Worm (Caenorhabditis elegans) whole organism, L3 larva: ENCODE data around the gene cogc-4.

Experiments
- R02D3.7 ChIP-seq: fragments of 150-350 bp; optimal IDR thresholded peaks from 2 replicates; lab custom pipeline; 2014; ENCODE audit warnings: missing biosample characterization, missing genetic modification characterization
- ZK546.5 ChIP-seq: sonication (generic microtip); optimal IDR thresholded peaks from 2 replicates; lab custom pipeline; 2017; ENCODE audit warnings: missing biosample characterization, missing genetic modification characterization
- aly-2 ChIP-seq: fragments of 150-350 bp; optimal IDR thresholded peaks from 2 replicates; lab custom pipeline; 2014; ENCODE audit warnings: missing biosample characterization, missing genetic modification characterization
- ama-1 ChIP-seq: fragments of 150-350 bp; optimal IDR thresholded peaks from 2 replicates; lab custom pipeline; 2018
- ceh-16 ChIP-seq: sonication (generic microtip); optimal IDR thresholded peaks from 2 replicates; lab custom pipeline; 2017; ENCODE audit warnings: missing biosample characterization, missing genetic modification characterization
- ceh-28 ChIP-seq: fragments of 150-350 bp; optimal IDR thresholded peaks from 2 replicates; lab custom pipeline; 2014; ENCODE audit warnings: missing biosample characterization, missing genetic modification reagents, missing genetic modification characterization
- ceh-82 ChIP-seq: fragments of 150-350 bp; optimal IDR thresholded peaks from 2 replicates; lab custom pipeline; 2014; ENCODE audit warnings: missing biosample characterization, missing genetic modification characterization
- daf-12 ChIP-seq: fragments of 150-350 bp; optimal IDR thresholded peaks from 2 replicates; lab custom pipeline; 2014; ENCODE audit warnings: missing biosample characterization, missing genetic modification reagents, missing genetic modification characterization
- egl-27 ChIP-seq: sonication (generic microtip); optimal IDR thresholded peaks from 4 replicates; lab custom pipeline; 2017; ENCODE audit warnings: missing biosample characterization, missing genetic modification reagents, missing genetic modification characterization
- egl-5 ChIP-seq: fragments of 150-350 bp; optimal IDR thresholded peaks from 2 replicates; lab custom pipeline; 2017; ENCODE audit warnings: missing biosample characterization, missing genetic modification reagents, missing genetic modification characterization, inconsistent platforms
- elt-1 ChIP-seq: fragments of 150-350 bp; optimal IDR thresholded peaks from 2 replicates; lab custom pipeline; 2014; ENCODE audit warnings: missing biosample characterization, missing genetic modification characterization
- elt-2 ChIP-seq: sonication (generic microtip); optimal IDR thresholded peaks from 2 replicates; lab custom pipeline; 2016; ENCODE audit warnings: missing genetic modification reagents, mild to moderate bottlenecking, missing genetic modification characterization, missing compliant biosample characterization
- elt-3 ChIP-seq, 3 experiments: fragments of 150-350 bp in 1 of 3; sonication (generic microtip) in 2 of 3; optimal IDR thresholded peaks; 2 replicates in 2 of 3; 4 replicates in 1 of 3; lab custom pipeline; 2014 to 2017; ENCODE audit warnings: missing biosample characterization in 3 of 3, missing genetic modification characterization in 3 of 3
- eor-1 ChIP-seq, 2 experiments: fragments of 150-350 bp; optimal IDR thresholded peaks; 2 replicates each; lab custom pipeline; 2014 to 2018; ENCODE audit warnings: missing biosample characterization in 2 of 2, missing genetic modification characterization in 2 of 2
- fkh-10 ChIP-seq: sonication (generic microtip); optimal IDR thresholded peaks from 2 replicates; lab custom pipeline; 2017; ENCODE audit warnings: missing biosample characterization, missing genetic modification reagents, missing genetic modification characterization
- fos-1 ChIP-seq: fragments of 150-350 bp; optimal IDR thresholded peaks from 2 replicates; lab custom pipeline; 2014; ENCODE audit warnings: missing biosample characterization, missing genetic modification characterization
- hmg-11 ChIP-seq: sonication (generic microtip); optimal IDR thresholded peaks from 2 replicates; lab custom pipeline; 2016; ENCODE audit warnings: missing genetic modification characterization, missing compliant biosample characterization
- lin-15B ChIP-seq: fragments of 150-350 bp; optimal IDR thresholded peaks from 2 replicates; lab custom pipeline; 2014; ENCODE audit warnings: missing biosample characterization, missing genetic modification characterization
- lin-39 ChIP-seq: fragments of 150-350 bp; optimal IDR thresholded peaks from 2 replicates; lab custom pipeline; 2018; ENCODE audit warnings: missing biosample characterization, missing genetic modification reagents, missing genetic modification characterization
- lsy-12 ChIP-seq: sonication (generic microtip); optimal IDR thresholded peaks from 2 replicates; lab custom pipeline; 2016; ENCODE audit warnings: mild to moderate bottlenecking, missing genetic modification characterization, missing compliant biosample characterization
- mdl-1 ChIP-seq: fragments of 150-350 bp; optimal IDR thresholded peaks from 2 replicates; lab custom pipeline; 2014; ENCODE audit warnings: missing biosample characterization, missing genetic modification characterization
- mml-1 ChIP-seq: fragments of 150-350 bp; sonication (generic microtip); optimal IDR thresholded peaks from 3 replicates; lab custom pipeline; 2014; ENCODE audit warnings: missing biosample characterization, missing genetic modification characterization
- nfya-1 ChIP-seq: sonication (generic microtip); optimal IDR thresholded peaks from 2 replicates; lab custom pipeline; 2017; ENCODE audit warnings: missing genetic modification characterization, mild to moderate bottlenecking, missing compliant biosample characterization, antibody characterized with exemption, moderate library complexity; ENCODE audit not compliant: insufficient read depth
- nhr-11 ChIP-seq: fragments of 150-350 bp; optimal IDR thresholded peaks from 2 replicates; lab custom pipeline; 2014; ENCODE audit warnings: missing biosample characterization, missing genetic modification characterization
- nhr-12 ChIP-seq: fragments of 150-350 bp; optimal IDR thresholded peaks from 2 replicates; lab custom pipeline; 2014; ENCODE audit warnings: missing biosample characterization, missing genetic modification characterization
- nhr-23 ChIP-seq: fragments of 150-350 bp; optimal IDR thresholded peaks from 2 replicates; lab custom pipeline; 2014; ENCODE audit warnings: missing biosample characterization, missing genetic modification reagents, missing genetic modification characterization
- nhr-237 ChIP-seq: fragments of 150-350 bp; optimal IDR thresholded peaks from 2 replicates; lab custom pipeline; 2014; ENCODE audit warnings: missing biosample characterization, missing genetic modification characterization
- nhr-25 ChIP-seq: sonication (generic microtip); optimal IDR thresholded peaks from 2 replicates; lab custom pipeline; 2017; ENCODE audit warnings: missing biosample characterization, missing genetic modification characterization
- nhr-28 ChIP-seq: fragments of 150-350 bp; optimal IDR thresholded peaks from 2 replicates; lab custom pipeline; 2014; ENCODE audit warnings: missing biosample characterization, missing genetic modification characterization
- nhr-43 ChIP-seq: sonication (generic microtip); optimal IDR thresholded peaks from 2 replicates; lab custom pipeline; 2016; ENCODE audit warnings: mild to moderate bottlenecking, missing genetic modification characterization, missing compliant biosample characterization; ENCODE audit not compliant: poor library complexity, severe bottlenecking
- nhr-67 ChIP-seq: fragments of 150-350 bp; optimal IDR thresholded peaks from 2 replicates; lab custom pipeline; 2014; ENCODE audit warnings: missing biosample characterization, missing genetic modification characterization
- nhr-76 ChIP-seq: fragments of 150-350 bp; sonication (generic microtip); optimal IDR thresholded peaks from 5 replicates; lab custom pipeline; 2014; ENCODE audit warnings: missing biosample characterization, missing genetic modification characterization
- nhr-77 ChIP-seq: fragments of 150-350 bp; optimal IDR thresholded peaks from 2 replicates; lab custom pipeline; 2014; ENCODE audit warnings: missing biosample characterization, missing genetic modification characterization
- pha-4 ChIP-seq: fragments of 150-350 bp; optimal IDR thresholded peaks from 2 replicates; lab custom pipeline; 2014; ENCODE audit warnings: missing biosample characterization, missing genetic modification reagents, missing genetic modification characterization
- pqm-1 ChIP-seq: fragments of 150-350 bp; optimal IDR thresholded peaks from 2 replicates; lab custom pipeline; 2017; ENCODE audit warnings: missing biosample characterization, missing genetic modification characterization, inconsistent platforms
- snpc-4 ChIP-seq: fragments of 150-350 bp; optimal IDR thresholded peaks from 2 replicates; lab custom pipeline; 2014; ENCODE audit warnings: missing biosample characterization, missing genetic modification characterization
- tbx-2 ChIP-seq: sonication (generic microtip); optimal IDR thresholded peaks from 2 replicates; lab custom pipeline; 2016; ENCODE audit warnings: mild to moderate bottlenecking, missing genetic modification characterization, missing compliant biosample characterization
- unc-62 ChIP-seq: fragments of 150-350 bp; sonication (generic microtip); optimal IDR thresholded peaks from 4 replicates; lab custom pipeline; 2014; ENCODE audit warnings: missing biosample characterization, missing genetic modification reagents, missing genetic modification characterization
- zag-1 ChIP-seq: fragments of 150-350 bp; optimal IDR thresholded peaks from 2 replicates; lab custom pipeline; 2014; ENCODE audit warnings: missing biosample characterization, missing genetic modification characterization
- ztf-11 ChIP-seq: fragments of 150-350 bp; optimal IDR thresholded peaks from 2 replicates; lab custom pipeline; 2014; ENCODE audit warnings: missing biosample characterization, missing genetic modification characterization
- ztf-4 ChIP-seq: fragments of 150-350 bp; optimal IDR thresholded peaks from 2 replicates; lab custom pipeline; 2014; ENCODE audit warnings: missing biosample characterization, missing genetic modification characterization

Gene cogc-4

DNA sequence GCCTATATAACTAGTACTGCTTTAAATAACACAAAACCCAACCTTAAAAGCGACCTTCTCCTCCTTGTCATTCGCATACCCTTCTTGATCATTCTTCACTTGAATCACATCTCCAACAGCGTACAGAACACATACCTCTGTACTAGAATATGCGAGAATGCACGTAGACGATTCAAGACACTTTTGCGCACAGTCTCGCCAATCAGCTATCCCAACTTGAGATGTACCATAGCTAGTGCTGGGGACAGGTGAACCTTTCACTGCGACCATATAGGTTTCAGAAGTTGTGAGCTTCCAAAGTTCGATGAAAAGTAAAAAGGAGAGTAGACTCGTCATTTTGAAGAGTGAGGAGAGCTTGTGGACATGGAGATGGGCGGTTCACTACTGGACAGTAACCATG, 5.5 kb upstream of the cogc-4 start, which contains the start of gene F54D12.8:
TSS of gene F54D12.8 (minus strand) at position 336 of the 400 bp plus-strand sequence.
- TF ChIP-seq mdl-1 (tag; lab: Kevin White, UChicago), result no peak
- no peak for TF ChIP-seq zag-1 (tag; lab: Kevin White, UChicago)
- no peak for TF ChIP-seq egl-5
- TF ChIP-seq fos-1, result no peak
- no peak for TF ChIP-seq nhr-67 (tag; lab: Kevin White, UChicago)

DNA sequence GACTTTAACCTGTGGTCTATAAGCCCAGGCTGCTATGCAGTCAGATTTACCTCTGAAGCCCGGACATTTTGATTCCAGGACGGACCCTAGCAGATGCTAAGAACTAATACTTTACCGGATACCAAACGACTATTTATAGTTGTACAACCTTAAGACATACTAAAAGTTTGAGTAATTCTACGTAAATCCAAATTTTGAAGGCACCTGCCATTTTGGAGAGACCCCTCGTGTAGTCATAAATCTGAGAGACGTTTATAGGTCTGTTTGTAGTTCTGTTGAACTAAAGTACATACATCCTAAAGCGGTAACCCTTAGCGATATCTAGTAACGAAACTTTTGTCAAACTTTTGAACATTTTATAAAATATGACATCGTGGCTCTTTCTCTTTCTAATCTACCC, 4.8 kb upstream of the cogc-4 start, which contains the start of gene F54D12.2:
TSS of gene F54D12.2 (plus strand) at position 301 of the 400 bp plus-strand sequence.
- TF ChIP-seq elt-2, result no peak
- no peak for TF ChIP-seq snpc-4

DNA sequence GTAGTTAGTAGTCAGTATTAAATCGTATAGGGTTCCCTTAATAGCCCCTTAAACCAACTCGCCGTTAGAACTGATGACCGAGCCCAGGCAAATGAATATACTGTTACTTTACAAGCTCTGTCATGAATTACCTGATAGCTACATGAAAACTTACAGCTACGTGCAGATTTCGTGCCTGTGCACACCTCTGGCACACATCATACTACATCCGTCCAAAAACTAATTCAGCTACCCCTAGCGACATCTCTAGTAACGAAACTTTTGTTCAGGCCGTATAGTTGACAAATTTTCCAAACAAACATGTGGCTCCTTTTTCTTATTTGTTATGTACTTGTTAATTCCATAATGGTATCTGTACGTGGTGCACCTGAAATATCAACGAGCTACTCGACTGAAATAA, 3.1 kb upstream of the cogc-4 start, which contains the start of gene F54D12.1:
TSS of gene F54D12.1 (plus strand) at position 301 of the 400 bp plus-strand sequence.
- TF ChIP-seq ceh-16 (tag; lab: Kevin White, UChicago) (no peak), ceh-82 (tag; lab: Kevin White, UChicago) (no peak), mml-1 (tag; lab: Kevin White, UChicago) (no peak), nfya-1 (tag; lab: Kevin White, UChicago) (no peak), egl-27 (tag; lab: Kevin White, UChicago) (no peak), nhr-76 (tag; lab: Kevin White, UChicago) (no peak), aly-2 (tag; lab: Kevin White, UChicago) (no peak), nhr-12 (tag; lab: Kevin White, UChicago) (no peak), fkh-10 (no peak), elt-2 (no peak), mdl-1 (tag; lab: Kevin White, UChicago) (no peak), lsy-12 (no peak), hmg-11 (tag; lab: Kevin White, UChicago) (no peak), nhr-28 (tag; lab: Kevin White, UChicago) (no peak), nhr-23 (no peak), nhr-25 (no peak), elt-1 (no peak), unc-62 (GFP tag; lab: Kevin White, UChicago) (no peak), lin-39 (no peak)
- TF ChIP-seq, all 47 proteins: peak for 0

DNA sequence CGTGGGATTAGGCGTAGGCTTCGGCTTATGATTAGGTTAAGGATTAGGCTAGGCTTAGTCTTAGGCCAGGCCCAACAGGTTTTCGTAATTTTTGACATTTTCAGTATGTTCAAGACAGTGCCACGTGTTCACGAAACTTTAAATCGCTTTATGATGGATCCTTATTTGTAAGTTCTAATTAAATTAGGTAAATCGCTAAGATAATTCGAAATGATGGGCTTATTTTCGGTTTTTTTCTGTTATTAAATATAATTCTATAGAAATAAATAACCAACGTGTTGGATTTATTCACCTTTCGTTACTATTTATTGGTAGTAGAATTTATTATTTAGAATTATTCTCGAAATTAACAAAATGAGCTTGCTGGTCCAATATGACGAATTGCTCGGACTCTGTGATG, 1.8 kb upstream of the cogc-4 start, which contains the start of gene Y51H7C.8:
TSS of gene Y51H7C.8 (plus strand) at position 301 of the 400 bp plus-strand sequence.
- TF ChIP-seq ZK546.5 (tag; lab: Kevin White, UChicago) (no peak), nfya-1 (tag; lab: Kevin White, UChicago) (no peak), ceh-82 (tag; lab: Kevin White, UChicago) (no peak), nhr-77 (tag; lab: Kevin White, UChicago) (no peak), eor-1 (tag; optimal IDR thresholded peaks at IDR 0.05; lab: Kevin White, UChicago) (no peak), nhr-237 (tag; lab: Kevin White, UChicago) (no peak), mdl-1 (tag; lab: Kevin White, UChicago) (no peak), nhr-76 (tag; lab: Kevin White, UChicago) (no peak), lsy-12 (no peak), daf-12 (tag; lab: Kevin White, UChicago) (no peak), elt-1 (no peak), elt-3 (tag; optimal IDR thresholded peaks at IDR 0.05; lab: Kevin White, UChicago) (no peak), hmg-11 (tag; lab: Kevin White, UChicago) (no peak), nhr-11 (tag; lab: Kevin White, UChicago) (no peak), nhr-25 (no peak)

DNA sequence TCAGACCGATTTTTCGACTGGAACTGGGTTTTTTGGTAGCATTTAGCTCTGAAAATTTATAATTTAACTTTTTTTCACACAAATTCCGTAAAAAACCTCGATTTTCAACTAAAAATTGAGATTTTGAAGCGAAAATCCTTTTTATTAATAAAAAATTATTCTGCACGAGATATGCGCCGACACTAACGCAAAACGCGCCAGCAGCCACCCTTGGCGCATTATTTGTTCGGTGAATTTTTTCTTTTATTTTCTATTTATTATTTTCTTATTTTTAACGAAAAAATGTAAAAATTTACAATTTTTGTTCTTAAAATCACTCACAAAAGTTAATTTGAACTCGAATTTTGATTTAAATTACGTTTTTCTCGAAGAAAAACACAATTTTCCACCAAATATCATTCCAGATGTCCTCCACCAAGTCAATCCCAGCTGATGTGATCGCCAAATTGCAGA, 1.0 kb upstream of the cogc-4 start, which contains the start of gene Y51H7C.7:
TSS of gene Y51H7C.7 (plus strand) at position 403 of the 453 bp plus-strand sequence.
- TF ChIP-seq eor-1 (tag; optimal IDR thresholded peaks at IDR 0.05; lab: Kevin White, UChicago) (no peak), pha-4 (tag; lab: Kevin White, UChicago) (no peak), ama-1 (lab: Kevin White, UChicago) (no peak), nhr-12 (tag; lab: Kevin White, UChicago) (no peak), ztf-11 (tag; lab: Kevin White, UChicago) (no peak), nfya-1 (tag; lab: Kevin White, UChicago) (no peak), lin-15B (tag; lab: Kevin White, UChicago) (peak; percentile 75), mml-1 (tag; lab: Kevin White, UChicago) (no peak), fkh-10 (no peak), snpc-4 (no peak), ceh-28 (tag; lab: Kevin White, UChicago) (no peak), nhr-77 (tag; lab: Kevin White, UChicago) (no peak), hmg-11 (tag; lab: Kevin White, UChicago) (no peak), zag-1 (tag; lab: Kevin White, UChicago) (no peak), nhr-28 (tag; lab: Kevin White, UChicago) (no peak), lin-39 (peak; percentile 24), tbx-2 (peak; percentile 18), fos-1 (no peak), ceh-16 (tag; lab: Kevin White, UChicago) (no peak), ztf-4 (tag; lab: Kevin White, UChicago) (no peak), R02D3.7 (tag; lab: Kevin White, UChicago) (peak; percentile 36), unc-62 (GFP tag; lab: Kevin White, UChicago) (no peak), ceh-82 (tag; lab: Kevin White, UChicago) (no peak), aly-2 (tag; lab: Kevin White, UChicago) (no peak), nhr-237 (tag; lab: Kevin White, UChicago) (no peak), nhr-23 (peak; percentile 65), nhr-76 (tag; lab: Kevin White, UChicago) (no peak), pqm-1 (no peak), egl-5 (no peak), nhr-43 (no peak), daf-12 (tag; lab: Kevin White, UChicago) (no peak), elt-2 (peak; percentile 22)
- TF ChIP-seq, all 47 proteins: peak for 6
